Fruit fly (Drosophila melanogaster) whole organism, embryonic: Measurements from ENCODE around the gene CG7231.

ENCODE experiments used
- Asciz ChIP-seq: fragments of 200-800 bp; sonication (Bioruptor generic); optimal IDR thresholded peaks from 2 replicates; lab custom pipeline; 2017; ENCODE audit warnings: missing biosample characterization, mild to moderate bottlenecking, missing genetic modification characterization, missing genetic modification reagents
- Atf3 ChIP-seq: fragments of 200-800 bp; sonication (Bioruptor generic); optimal IDR thresholded peaks from 3 replicates; lab custom pipeline; 2016; ENCODE audit warnings: missing biosample characterization, missing genetic modification characterization
- Bdp1 ChIP-seq: fragments of 200-800 bp; sonication (Bioruptor generic); optimal IDR thresholded peaks from 3 replicates; lab custom pipeline; 2016; ENCODE audit warnings: missing biosample characterization, missing genetic modification characterization
- CG1024 ChIP-seq: fragments of 200-800 bp; sonication (Bioruptor generic); IDR thresholded peaks from 2 replicates; pipeline ENCODE4 v1.3.6; 2022; ENCODE audit warnings: missing biosample characterization, missing genetic modification characterization
- CG10267 ChIP-seq: fragments of 200-800 bp; sonication (Bioruptor generic); optimal IDR thresholded peaks from 2 replicates; lab custom pipeline; 2018; ENCODE audit warnings: missing biosample characterization, mild to moderate bottlenecking, missing genetic modification characterization, moderate library complexity
- CG10654 ChIP-seq: fragments of 200-800 bp; sonication (Bioruptor generic); optimal IDR thresholded peaks from 2 replicates; lab custom pipeline; 2016; ENCODE audit warnings: missing biosample characterization, missing genetic modification characterization
- CG10959 ChIP-seq: fragments of 200-800 bp; sonication (Bioruptor generic); IDR thresholded peaks from 2 replicates; pipeline ENCODE4 v1.3.6; 2022; ENCODE audit warnings: missing biosample characterization, missing genetic modification characterization
- CG11093 ChIP-seq: fragments of 200-800 bp; sonication (Bioruptor generic); IDR thresholded peaks from 3 replicates; pipeline ENCODE4 v1.3.6; 2022; ENCODE audit warnings: missing biosample characterization, missing genetic modification characterization
- CG12155 ChIP-seq: fragments of 200-800 bp; sonication (Bioruptor generic); optimal IDR thresholded peaks from 3 replicates; lab custom pipeline; 2016; ENCODE audit warnings: missing biosample characterization, missing genetic modification characterization
- CG14441 ChIP-seq: fragments of 200-800 bp; sonication (Bioruptor generic); IDR thresholded peaks from 2 replicates; pipeline ENCODE4 v1.3.6; 2022; ENCODE audit warnings: missing biosample characterization, missing genetic modification characterization
- CG14860 ChIP-seq: fragments of 200-800 bp; sonication (Bioruptor generic); IDR thresholded peaks from 3 replicates; pipeline ENCODE4 v1.3.6; 2022; ENCODE audit warnings: missing biosample characterization, missing genetic modification characterization; ENCODE audit not compliant: partially characterized antibody
- CG17186 ChIP-seq: fragments of 200-800 bp; sonication (Bioruptor generic); optimal IDR thresholded peaks from 3 replicates; lab custom pipeline; 2017; ENCODE audit warnings: missing biosample characterization, missing genetic modification reagents, missing genetic modification characterization
- CG18619 ChIP-seq: fragments of 200-800 bp; sonication (Bioruptor generic); optimal IDR thresholded peaks from 3 replicates; lab custom pipeline; 2017; ENCODE audit warnings: missing biosample characterization, mild to moderate bottlenecking, missing genetic modification characterization
- CG32772 ChIP-seq: fragments of 200-800 bp; sonication (Bioruptor generic); IDR thresholded peaks from 2 replicates; pipeline ENCODE4 v1.3.6; 2022; ENCODE audit warnings: missing biosample characterization, missing genetic modification characterization
- CG34422 ChIP-seq: fragments of 200-800 bp; sonication (Bioruptor generic); IDR thresholded peaks from 3 replicates; pipeline ENCODE4 v1.3.6; 2022; ENCODE audit warnings: missing biosample characterization, missing genetic modification characterization
- CG4617 ChIP-seq: fragments of 200-800 bp; sonication (Bioruptor generic); optimal IDR thresholded peaks from 3 replicates; lab custom pipeline; 2016; ENCODE audit warnings: missing biosample characterization, missing genetic modification characterization, borderline replicate concordance
- CG6254 ChIP-seq: fragments of 200-800 bp; sonication (Bioruptor generic); optimal IDR thresholded peaks from 3 replicates; lab custom pipeline; 2017; ENCODE audit warnings: mild to moderate bottlenecking, missing biosample characterization, missing genetic modification reagents, missing genetic modification characterization
- CG6765 ChIP-seq: fragments of 200-800 bp; sonication (Bioruptor generic); optimal IDR thresholded peaks from 3 replicates; lab custom pipeline; 2017; ENCODE audit warnings: missing biosample characterization, mild to moderate bottlenecking, missing genetic modification characterization
- CG6813 ChIP-seq: fragments of 200-800 bp; sonication (Bioruptor generic); optimal IDR thresholded peaks from 2 replicates; lab custom pipeline; 2017; ENCODE audit warnings: missing biosample characterization, missing genetic modification characterization, mild to moderate bottlenecking, moderate library complexity, missing genetic modification reagents
- CG7357 ChIP-seq: fragments of 200-800 bp; sonication (Bioruptor generic); IDR thresholded peaks from 3 replicates; pipeline ENCODE4 v1.3.6; 2022; ENCODE audit warnings: missing biosample characterization, missing genetic modification characterization
- CG8924 ChIP-seq: fragments of 200-800 bp; optimal IDR thresholded peaks from 3 replicates; lab custom pipeline; 2019; ENCODE audit warnings: missing biosample characterization, mild to moderate bottlenecking, missing genetic modification characterization, moderate library complexity
- CG8944 ChIP-seq: fragments of 200-800 bp; sonication (Bioruptor generic); optimal IDR thresholded peaks from 3 replicates; lab custom pipeline; 2016; ENCODE audit warnings: missing biosample characterization, missing genetic modification characterization
- Dek ChIP-seq: fragments of 200-800 bp; sonication (Bioruptor generic); optimal IDR thresholded peaks from 3 replicates; lab custom pipeline; 2019; ENCODE audit warnings: missing biosample characterization, mild to moderate bottlenecking, missing genetic modification characterization, moderate library complexity
- Doc2 ChIP-seq: fragments of 200-800 bp; sonication (Bioruptor generic); IDR thresholded peaks from 2 replicates; pipeline ENCODE4 v1.3.6; 2022; ENCODE audit warnings: missing biosample characterization, missing genetic modification characterization
- Jarid2 ChIP-seq: fragments of 200-800 bp; sonication (Bioruptor generic); optimal IDR thresholded peaks from 3 replicates; lab custom pipeline; 2017; ENCODE audit warnings: mild to moderate bottlenecking, missing biosample characterization, missing genetic modification reagents, missing genetic modification characterization
- MESR4 ChIP-seq: fragments of 200-800 bp; sonication (Bioruptor generic); optimal IDR thresholded peaks from 2 replicates; lab custom pipeline; 2018; ENCODE audit warnings: missing biosample characterization, mild to moderate bottlenecking, missing genetic modification characterization, moderate library complexity
- NFAT ChIP-seq: fragments of 200-800 bp; sonication (Bioruptor generic); IDR thresholded peaks from 2 replicates; pipeline ENCODE4 v1.3.6; 2022; ENCODE audit warnings: missing biosample characterization, missing genetic modification characterization
- Opbp ChIP-seq: fragments of 200-800 bp; sonication (Bioruptor generic); IDR thresholded peaks from 3 replicates; pipeline ENCODE4 v1.3.6; 2022; ENCODE audit warnings: missing biosample characterization, missing genetic modification characterization; ENCODE audit not compliant: partially characterized antibody
- Optix ChIP-seq: fragments of 200-800 bp; sonication (Bioruptor generic); IDR thresholded peaks from 3 replicates; pipeline ENCODE4 v1.3.6; 2022; ENCODE audit warnings: missing biosample characterization, missing genetic modification characterization
- Pdp1 ChIP-seq, 2 experiments: fragments of 200-800 bp; sonication (Bioruptor generic); optimal IDR thresholded peaks; 3 replicates each; lab custom pipeline; 2016; ENCODE audit warnings: missing biosample characterization in 2 of 2, missing genetic modification characterization in 2 of 2, mild to moderate bottlenecking in 1 of 2, moderate library complexity in 1 of 2
- Ravus ChIP-seq: fragments of 200-800 bp; sonication (Bioruptor generic); IDR thresholded peaks from 2 replicates; pipeline ENCODE4 v1.3.6; 2022; ENCODE audit warnings: missing biosample characterization, missing genetic modification characterization
- Six4 ChIP-seq: fragments of 200-800 bp; sonication (Bioruptor generic); optimal IDR thresholded peaks from 2 replicates; lab custom pipeline; 2016; ENCODE audit warnings: missing biosample characterization, missing genetic modification characterization
- ara ChIP-seq: fragments of 200-800 bp; sonication (Bioruptor generic); IDR thresholded peaks from 2 replicates; pipeline ENCODE4 v1.3.6; 2022; ENCODE audit warnings: missing biosample characterization, missing genetic modification characterization
- ato ChIP-seq: fragments of 200-800 bp; sonication (Bioruptor generic); IDR thresholded peaks from 2 replicates; pipeline ENCODE4 v1.3.6; 2022; ENCODE audit warnings: missing biosample characterization, missing genetic modification characterization; ENCODE audit not compliant: partially characterized antibody
- cas ChIP-seq: fragments of 200-800 bp; sonication (Bioruptor generic); IDR thresholded peaks from 2 replicates; pipeline ENCODE4 v1.3.6; 2022; ENCODE audit warnings: missing biosample characterization, missing genetic modification characterization
- cato ChIP-seq: fragments of 200-800 bp; sonication (Bioruptor generic); optimal IDR thresholded peaks from 2 replicates; lab custom pipeline; 2016; ENCODE audit warnings: missing biosample characterization, missing genetic modification characterization, borderline replicate concordance
- caup ChIP-seq: fragments of 200-800 bp; sonication (Bioruptor generic); optimal IDR thresholded peaks from 3 replicates; lab custom pipeline; 2017; ENCODE audit warnings: missing biosample characterization, mild to moderate bottlenecking, missing genetic modification characterization, moderate library complexity; ENCODE audit not compliant: severe bottlenecking
- chinmo ChIP-seq: fragments of 200-800 bp; sonication (Bioruptor generic); IDR thresholded peaks from 4 replicates; pipeline ENCODE4 v1.3.6; 2022; ENCODE audit warnings: missing biosample characterization, missing genetic modification characterization; ENCODE audit not compliant: partially characterized antibody
- lab ChIP-seq: fragments of 200-800 bp; sonication (Bioruptor generic); optimal IDR thresholded peaks from 3 replicates; lab custom pipeline; 2017; ENCODE audit warnings: missing biosample characterization, missing genetic modification characterization, mild to moderate bottlenecking, moderate library complexity, missing genetic modification reagents
- nmo ChIP-seq: fragments of 200-800 bp; sonication (Bioruptor generic); optimal IDR thresholded peaks from 2 replicates; lab custom pipeline; 2018; ENCODE audit warnings: missing biosample characterization, mild to moderate bottlenecking, missing genetic modification characterization, moderate library complexity
- pb ChIP-seq: fragments of 200-800 bp; sonication (Bioruptor generic); optimal IDR thresholded peaks from 3 replicates; lab custom pipeline; 2016; ENCODE audit warnings: missing biosample characterization, missing genetic modification characterization
- pum ChIP-seq: fragments of 200-800 bp; sonication (Bioruptor generic); optimal IDR thresholded peaks from 2 replicates; lab custom pipeline; 2016; ENCODE audit warnings: missing biosample characterization, missing genetic modification characterization
- sc ChIP-seq, 3 experiments: fragments of >200 bp in 2 of 3; fragments of 200-800 bp in 1 of 3; sonication (Bioruptor generic) in 1 of 3; optimal IDR thresholded peaks; 2 replicates in 2 of 3; 3 replicates in 1 of 3; lab custom pipeline; 2017; ENCODE audit warnings: mild to moderate bottlenecking in 1 of 3, missing biosample characterization in 1 of 3, missing genetic modification characterization in 1 of 3, missing genetic modification reagents in 1 of 3
- sens ChIP-seq: fragments of 200-800 bp; sonication (Bioruptor generic); peaks from one replicate; lab custom pipeline; 2016; ENCODE audit warnings: missing biosample characterization, missing genetic modification characterization
- sug ChIP-seq: fragments of 200-800 bp; optimal IDR thresholded peaks from 2 replicates; lab custom pipeline; 2019; ENCODE audit warnings: missing biosample characterization, mild to moderate bottlenecking, missing genetic modification characterization, moderate library complexity
- tio ChIP-seq: fragments of 200-800 bp; sonication (Bioruptor generic); optimal IDR thresholded peaks from 2 replicates; lab custom pipeline; 2017; ENCODE audit warnings: missing biosample characterization, missing genetic modification characterization, inconsistent platforms
- tna ChIP-seq: fragments of 200-800 bp; sonication (Bioruptor generic); IDR thresholded peaks from 2 replicates; pipeline ENCODE4 v1.3.6; 2022; ENCODE audit warnings: missing biosample characterization, missing genetic modification characterization; ENCODE audit not compliant: partially characterized antibody
- ttk ChIP-seq: fragments of 200-800 bp; sonication (Bioruptor generic); IDR thresholded peaks from 2 replicates; pipeline ENCODE4 v2.1.2; 2022; ENCODE audit warnings: missing biosample characterization, missing genetic modification characterization
- wek ChIP-seq: fragments of 200-800 bp; sonication (Bioruptor generic); optimal IDR thresholded peaks from 3 replicates; lab custom pipeline; 2018; ENCODE audit warnings: missing biosample characterization, mild to moderate bottlenecking, missing genetic modification characterization, moderate library complexity

The CG7231 gene

dm6 chr2L:7964611-7965010 is 19.1 kb upstream of the CG7231 start (continued):
- TF ChIP-seq ara (GFP tag; lab: Robert Waterston, UW) (peak; percentile 38), sc (optimal IDR thresholded peaks at IDR 0.05; lab: Kevin White, UChicago) (no peak), sc (GFP tag; optimal IDR thresholded peaks at IDR 0.05; lab: Kevin White, UChicago) (peak; percentile 51), NFAT (GFP tag; lab: Robert Waterston, UW) (peak; percentile 38; the same call in 1 of the 2 replicates), Doc2 (GFP tag; lab: Robert Waterston, UW) (no peak), Six4 (GFP tag; lab: Kevin White, UChicago) (peak; percentile 30), Ravus (GFP tag; lab: Robert Waterston, UW) (peak; percentile 53), CG6765 (GFP tag; lab: Kevin White, UChicago) (no peak), cato (peak; percentile 75), tna (GFP tag; lab: Robert Waterston, UW) (no peak), CG12155 (GFP tag; lab: Kevin White, UChicago) (peak; percentile 41), nmo (GFP tag; lab: Kevin White, UChicago) (peak; percentile 71), CG8924 (tag; lab: Kevin White, UChicago) (peak; percentile 71), sug (tag; lab: Kevin White, UChicago) (peak; percentile 4), Bdp1 (peak; percentile 39), Opbp (GFP tag; lab: Robert Waterston, UW) (no peak), CG18619 (GFP tag; lab: Kevin White, UChicago) (peak; percentile 46), Atf3 (GFP tag; lab: Kevin White, UChicago) (peak; percentile 68), CG10654 (GFP tag; lab: Kevin White, UChicago) (peak; percentile 56), ttk (peak; percentile 87), caup (GFP tag; lab: Kevin White, UChicago) (peak; percentile 48), CG17186 (GFP tag; lab: Kevin White, UChicago) (no peak), CG8944 (GFP tag; lab: Kevin White, UChicago) (peak; percentile 70), cas (GFP tag; lab: Robert Waterston, UW) (no peak), CG11093 (peak; percentile 49; the same call in 1 of the 3 replicates), CG4617 (GFP tag; lab: Kevin White, UChicago) (peak; percentile 25), MESR4 (GFP tag; lab: Kevin White, UChicago) (no peak), wek (GFP tag; lab: Kevin White, UChicago) (peak; percentile 10), CG7357 (peak; percentile 74; the same call in 2 of the 3 replicates), CG32772 (peak; percentile 77), ato (GFP tag; lab: Robert Waterston, UW) (no peak), lab (GFP tag; lab: Kevin White, UChicago) (peak; percentile 76), tio (GFP tag; lab: Kevin White, UChicago) (peak; percentile 62), CG10959 (GFP tag; lab: Robert Waterston, UW) (peak; percentile 69), sens (GFP tag; lab: Kevin White, UChicago) (peak; percentile 96), CG6813 (GFP tag; lab: Kevin White, UChicago) (peak; percentile 31), Asciz (GFP tag; lab: Kevin White, UChicago) (peak; percentile 73), pb (peak; percentile 49), CG14860 (GFP tag; lab: Robert Waterston, UW) (no peak), pum (GFP tag; lab: Kevin White, UChicago) (peak; percentile 73), CG14441 (peak; percentile 83), Jarid2 (GFP tag; lab: Kevin White, UChicago) (peak; percentile 20), CG34422 (GFP tag; lab: Robert Waterston, UW) (peak; percentile 82), CG6254 (peak; percentile 41), Optix (peak; percentile 56; the same call in 2 of the 3 replicates), Dek (tag; lab: Kevin White, UChicago) (peak; percentile 51), CG1024 (GFP tag; lab: Robert Waterston, UW) (peak; percentile 70; the same call in 1 of the 2 replicates), chinmo (GFP tag; lab: Robert Waterston, UW) (no peak), CG10267 (tag; lab: Kevin White, UChicago) (peak; percentile 47), Pdp1 (GFP tag; optimal IDR thresholded peaks at IDR 0.05; lab: Kevin White, UChicago) (peak; percentile 81 to 85)
